Worm (Caenorhabditis elegans) whole organism, L4/young adult: ENCODE data around the gene Y71H2AR.2.

Experiments used
- W03F9.2 ChIP-seq: fragments of 150-350 bp; optimal IDR thresholded peaks from 2 replicates; lab custom pipeline; 2014; ENCODE audit warnings: missing biosample characterization, missing genetic modification characterization
- dao-5 ChIP-seq: sonication (generic microtip); optimal IDR thresholded peaks from 2 replicates; lab custom pipeline; 2016; ENCODE audit warnings: missing genotype, missing genetic modification characterization, moderate library complexity, missing compliant biosample characterization
- him-1 ChIP-seq: sonication (generic microtip); optimal IDR thresholded peaks from 2 replicates; lab custom pipeline; 2016; ENCODE audit warnings: missing genotype, missing genetic modification reagents, missing genetic modification characterization, missing compliant biosample characterization

DNA sequence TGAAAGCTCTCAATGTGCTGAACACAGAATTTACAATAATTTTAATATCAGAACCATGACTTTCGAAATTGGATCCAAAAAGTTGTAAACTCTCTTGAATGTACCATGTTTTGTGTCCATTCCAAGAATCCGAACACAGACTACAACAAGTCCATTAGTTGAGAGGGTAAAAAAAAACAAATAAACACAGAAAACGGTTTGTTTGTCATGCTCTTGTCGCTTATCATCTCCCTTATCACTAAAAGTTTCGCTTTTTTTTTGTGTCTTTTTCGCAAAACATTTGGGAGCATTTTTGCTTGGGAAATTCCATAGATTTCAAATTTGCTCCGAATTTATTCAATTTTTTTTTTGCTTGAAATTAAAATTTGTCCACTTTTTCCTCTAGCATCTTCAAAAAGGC, 28.8 kb upstream of the Y71H2AR.2 start:
- TF ChIP-seq him-1 (tag; lab: Kevin White, UChicago) (no peak), dao-5 (no peak), W03F9.2 (no peak)
